Fruit fly (Drosophila melanogaster) whole organism, embryonic: ENCODE results near the gene Set2.

Experiments
- B-H2 ChIP-seq: fragments of 200-800 bp; sonication (Bioruptor generic); optimal IDR thresholded peaks from 2 replicates; lab custom pipeline; 2018; ENCODE audit warnings: missing biosample characterization, mild to moderate bottlenecking, missing genetic modification characterization
- BEAF-32 ChIP-seq: fragments of 200-800 bp; sonication (Bioruptor generic); optimal IDR thresholded peaks from 3 replicates; lab custom pipeline; 2017; ENCODE audit warnings: missing biosample characterization, missing genetic modification characterization, mild to moderate bottlenecking, moderate library complexity, missing genetic modification reagents
- Bteb2 ChIP-seq: fragments of 200-800 bp; sonication (Bioruptor generic); optimal IDR thresholded peaks from 2 replicates; lab custom pipeline; 2016; ENCODE audit warnings: missing biosample characterization, missing genetic modification characterization
- CG10321 ChIP-seq: fragments of 200-800 bp; sonication (Bioruptor generic); IDR thresholded peaks from 2 replicates; pipeline ENCODE4 v1.3.6; 2022; ENCODE audit warnings: missing biosample characterization, missing genetic modification characterization
- CG10543 ChIP-seq: fragments of 200-800 bp; sonication (Bioruptor generic); optimal IDR thresholded peaks from 3 replicates; lab custom pipeline; 2017; ENCODE audit warnings: missing biosample characterization, mild to moderate bottlenecking, missing genetic modification characterization, moderate library complexity
- CG12104 ChIP-seq: fragments of 200-800 bp; sonication (Bioruptor generic); optimal IDR thresholded peaks from 3 replicates; lab custom pipeline; 2016; ENCODE audit warnings: missing biosample characterization, missing genetic modification characterization
- CG12659 ChIP-seq: fragments of 200-800 bp; sonication (Bioruptor generic); optimal IDR thresholded peaks from 3 replicates; lab custom pipeline; 2017; ENCODE audit warnings: mild to moderate bottlenecking, missing biosample characterization, missing genetic modification reagents, missing genetic modification characterization
- CG12769 ChIP-seq: fragments of 200-800 bp; sonication (Bioruptor generic); optimal IDR thresholded peaks from 2 replicates; lab custom pipeline; 2019; ENCODE audit warnings: missing biosample characterization, mild to moderate bottlenecking, missing genetic modification characterization, moderate library complexity
- CG14710 ChIP-seq: fragments of 200-800 bp; sonication (Bioruptor generic); optimal IDR thresholded peaks from 3 replicates; lab custom pipeline; 2019; ENCODE audit warnings: missing biosample characterization, mild to moderate bottlenecking, missing genetic modification characterization, moderate library complexity
- CG15073 ChIP-seq: fragments of 200-800 bp; sonication (Bioruptor generic); optimal IDR thresholded peaks from 2 replicates; lab custom pipeline; 2016; ENCODE audit warnings: missing biosample characterization, missing genetic modification characterization
- CG15514 ChIP-seq: fragments of 200-800 bp; sonication (Bioruptor generic); optimal IDR thresholded peaks from 3 replicates; lab custom pipeline; 2017; ENCODE audit warnings: missing biosample characterization, missing genetic modification characterization, mild to moderate bottlenecking, moderate library complexity, missing genetic modification reagents
- CG1602 ChIP-seq: fragments of 200-800 bp; sonication (Bioruptor generic); optimal IDR thresholded peaks from 3 replicates; lab custom pipeline; 2016; ENCODE audit warnings: missing biosample characterization, missing genetic modification characterization
- CG17328 ChIP-seq: fragments of 200-800 bp; sonication (Bioruptor generic); IDR thresholded peaks from 2 replicates; pipeline ENCODE4 v1.3.6; 2022; ENCODE audit warnings: missing biosample characterization, missing genetic modification characterization
- CG17568 ChIP-seq: fragments of 200-800 bp; sonication (Bioruptor generic); optimal IDR thresholded peaks from 2 replicates; lab custom pipeline; 2018; ENCODE audit warnings: missing biosample characterization, mild to moderate bottlenecking, missing genetic modification characterization, moderate library complexity
- CG17912 ChIP-seq: fragments of 200-800 bp; sonication (Bioruptor generic); optimal IDR thresholded peaks from 2 replicates; lab custom pipeline; 2018; ENCODE audit warnings: missing biosample characterization, mild to moderate bottlenecking, missing genetic modification characterization
- CG30403 ChIP-seq: fragments of 200-800 bp; sonication (Bioruptor generic); optimal IDR thresholded peaks from 3 replicates; lab custom pipeline; 2016; ENCODE audit warnings: missing biosample characterization, missing genetic modification characterization
- CG3065 ChIP-seq: fragments of 200-800 bp; sonication (Bioruptor generic); optimal IDR thresholded peaks from 2 replicates; lab custom pipeline; 2016; ENCODE audit warnings: missing biosample characterization, missing genetic modification characterization
- CG33557 ChIP-seq: fragments of 200-800 bp; sonication (Bioruptor generic); optimal IDR thresholded peaks from 2 replicates; lab custom pipeline; 2019; ENCODE audit warnings: missing biosample characterization, mild to moderate bottlenecking, missing genetic modification characterization, moderate library complexity
- CG42726 ChIP-seq: fragments of 200-800 bp; sonication (Bioruptor generic); IDR thresholded peaks from 2 replicates; pipeline ENCODE4 v1.3.6; 2022; ENCODE audit warnings: missing biosample characterization, missing genetic modification characterization; ENCODE audit not compliant: partially characterized antibody
- CG4730 ChIP-seq: fragments of 200-800 bp; sonication (Bioruptor generic); IDR thresholded peaks from 2 replicates; pipeline ENCODE4 v1.3.6; 2022; ENCODE audit warnings: missing biosample characterization, missing genetic modification characterization
- CG6175 ChIP-seq: fragments of 200-800 bp; sonication (Bioruptor generic); IDR thresholded peaks from 3 replicates; pipeline ENCODE4 v1.3.6; 2022; ENCODE audit warnings: missing biosample characterization, missing genetic modification characterization
- CG7786 ChIP-seq: fragments of 200-800 bp; sonication (Bioruptor generic); optimal IDR thresholded peaks from 2 replicates; lab custom pipeline; 2016; ENCODE audit warnings: missing biosample characterization, missing genetic modification characterization
- CG7987 ChIP-seq: fragments of 200-800 bp; sonication (Bioruptor generic); optimal IDR thresholded peaks from 2 replicates; lab custom pipeline; 2018; ENCODE audit warnings: missing biosample characterization, mild to moderate bottlenecking, missing genetic modification characterization, moderate library complexity
- CG8281 ChIP-seq: fragments of 200-800 bp; sonication (Bioruptor generic); optimal IDR thresholded peaks from 2 replicates; lab custom pipeline; 2018; ENCODE audit warnings: missing biosample characterization, mild to moderate bottlenecking, missing genetic modification characterization, moderate library complexity
- CHES-1-like ChIP-seq: fragments of 200-800 bp; sonication (Bioruptor generic); optimal IDR thresholded peaks from 2 replicates; lab custom pipeline; 2016; ENCODE audit warnings: missing biosample characterization, missing genetic modification characterization
- CoRest ChIP-seq: fragments of 200-800 bp; sonication (Bioruptor generic); optimal IDR thresholded peaks from 3 replicates; lab custom pipeline; 2018; ENCODE audit warnings: missing biosample characterization, mild to moderate bottlenecking, missing genetic modification characterization, moderate library complexity
- Dfd ChIP-seq, 2 experiments: fragments of >200 bp; optimal IDR thresholded peaks; 2 replicates each; lab custom pipeline; 2017; ENCODE audit warnings: missing biosample characterization in 2 of 2, missing genetic modification characterization in 2 of 2
- Eip74EF ChIP-seq, 2 experiments: fragments of 200-800 bp in 1 of 2; fragments of >200 bp in 1 of 2; sonication (Bioruptor generic) in 1 of 2; optimal IDR thresholded peaks; 2 replicates each; lab custom pipeline; 2017 to 2019; ENCODE audit warnings: missing biosample characterization in 2 of 2, missing genetic modification characterization in 2 of 2, mild to moderate bottlenecking in 1 of 2, moderate library complexity in 1 of 2
- Gug ChIP-seq: fragments of 200-800 bp; sonication (Bioruptor generic); IDR thresholded peaks from 4 replicates; pipeline ENCODE4 v1.3.6; 2022; ENCODE audit warnings: missing biosample characterization, missing genetic modification characterization
- H2.0 ChIP-seq: fragments of 200-800 bp; sonication (Bioruptor generic); IDR thresholded peaks from 2 replicates; pipeline ENCODE4 v1.3.6; 2022; ENCODE audit warnings: missing biosample characterization, missing genetic modification characterization
- HLH4C ChIP-seq: fragments of 200-800 bp; sonication (Bioruptor generic); IDR thresholded peaks from 3 replicates; pipeline ENCODE4 v1.3.6; 2022; ENCODE audit warnings: missing biosample characterization, missing genetic modification characterization; ENCODE audit not compliant: partially characterized antibody
- HLH54F ChIP-seq: fragments of 200-800 bp; sonication (Bioruptor generic); optimal IDR thresholded peaks from 3 replicates; lab custom pipeline; 2016; ENCODE audit warnings: missing biosample characterization, missing genetic modification characterization
- Six4 ChIP-seq: fragments of 200-800 bp; sonication (Bioruptor generic); optimal IDR thresholded peaks from 2 replicates; lab custom pipeline; 2016; ENCODE audit warnings: missing biosample characterization, missing genetic modification characterization
- cg ChIP-seq: fragments of 200-800 bp; sonication (Bioruptor generic); optimal IDR thresholded peaks from 3 replicates; lab custom pipeline; 2019; ENCODE audit warnings: missing biosample characterization, mild to moderate bottlenecking, missing genetic modification characterization, moderate library complexity
- chif ChIP-seq, 2 experiments: fragments of 200-800 bp; sonication (Bioruptor generic); optimal IDR thresholded peaks; 3 replicates each; lab custom pipeline; 2016; ENCODE audit warnings: missing biosample characterization in 2 of 2, missing genetic modification characterization in 2 of 2
- dysf ChIP-seq: fragments of 200-800 bp; sonication (Bioruptor generic); IDR thresholded peaks from 3 replicates; pipeline ENCODE4 v1.3.6; 2022; ENCODE audit warnings: missing biosample characterization, missing genetic modification characterization
- esg ChIP-seq: fragments of 200-800 bp; sonication (Bioruptor generic); conservative IDR thresholded peaks from 2 replicates; pipeline ENCODE4 v1.3.6; 2022; ENCODE audit warnings: missing biosample characterization, missing genetic modification characterization
- ewg ChIP-seq: fragments of 200-800 bp; sonication (Bioruptor generic); optimal IDR thresholded peaks from 3 replicates; lab custom pipeline; 2017; ENCODE audit warnings: mild to moderate bottlenecking, missing biosample characterization, missing genetic modification reagents, missing genetic modification characterization
- fd102C ChIP-seq: fragments of 200-800 bp; sonication (Bioruptor generic); optimal IDR thresholded peaks from 2 replicates; lab custom pipeline; 2018; ENCODE audit warnings: missing biosample characterization, mild to moderate bottlenecking, missing genetic modification characterization, moderate library complexity
- hb ChIP-seq: fragments of 200-800 bp; sonication (Bioruptor generic); IDR thresholded peaks from 3 replicates; pipeline ENCODE4 v1.3.6; 2022; ENCODE audit warnings: missing biosample characterization, missing genetic modification characterization; ENCODE audit not compliant: partially characterized antibody
- knrl ChIP-seq: fragments of 200-800 bp; sonication (Bioruptor generic); IDR thresholded peaks from 3 replicates; pipeline ENCODE4 v1.3.6; 2022; ENCODE audit warnings: missing biosample characterization, missing genetic modification characterization; ENCODE audit not compliant: partially characterized antibody
- maf-S ChIP-seq: fragments of 200-800 bp; sonication (Bioruptor generic); optimal IDR thresholded peaks from 2 replicates; lab custom pipeline; 2016; ENCODE audit warnings: missing biosample characterization, missing genetic modification characterization
- otp ChIP-seq: fragments of 200-800 bp; sonication (Bioruptor generic); IDR thresholded peaks from 3 replicates; pipeline ENCODE4, ENCODE4 v1.3.6; 2022; ENCODE audit warnings: missing biosample characterization, missing genetic modification characterization
- pan ChIP-seq, 4 experiments: fragments of >200 bp in 3 of 4; fragments of 200-800 bp in 1 of 4; sonication (Bioruptor generic) in 1 of 4; optimal IDR thresholded peaks in 3 of 4; IDR thresholded peaks in 1 of 4; 2 replicates each; pipeline versions ENCODE4 v1.3.6 to Lab custom; 2017 to 2022; ENCODE audit warnings: missing biosample characterization in 2 of 4, missing genetic modification characterization in 2 of 4, mixed read lengths in 1 of 4
- stc ChIP-seq: fragments of 200-800 bp; sonication (Bioruptor generic); IDR thresholded peaks from 2 replicates; pipeline ENCODE4 v1.3.6; 2022; ENCODE audit warnings: missing biosample characterization, missing genetic modification characterization
- stwl ChIP-seq: fragments of 200-800 bp; sonication (Bioruptor generic); optimal IDR thresholded peaks from 3 replicates; lab custom pipeline; 2018; ENCODE audit warnings: missing biosample characterization, mild to moderate bottlenecking, missing genetic modification characterization, moderate library complexity
- sug ChIP-seq: fragments of 200-800 bp; optimal IDR thresholded peaks from 2 replicates; lab custom pipeline; 2019; ENCODE audit warnings: missing biosample characterization, mild to moderate bottlenecking, missing genetic modification characterization, moderate library complexity
- ttk ChIP-seq: fragments of 200-800 bp; sonication (Bioruptor generic); IDR thresholded peaks from 2 replicates; pipeline ENCODE4 v2.1.2; 2022; ENCODE audit warnings: missing biosample characterization, missing genetic modification characterization

Gene Set2

DNA sequence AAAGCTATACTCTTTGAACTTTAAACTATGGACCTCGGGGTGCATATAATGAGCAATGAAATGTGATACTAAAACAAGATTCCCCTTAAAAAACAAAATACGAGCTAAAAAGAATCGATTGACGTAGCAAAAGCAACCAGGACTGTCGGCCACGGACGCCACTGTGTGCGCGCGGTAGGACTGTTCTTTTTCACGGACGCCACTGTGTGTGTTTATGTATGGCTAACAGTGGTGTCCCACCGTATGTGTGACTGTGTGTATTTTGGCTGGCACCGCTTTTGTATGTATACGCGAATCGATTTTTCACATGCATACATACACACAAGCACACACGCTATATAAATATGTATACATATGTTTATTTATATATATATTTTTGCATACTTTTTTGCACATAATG lies 29.3 kb upstream of the Set2 start (continued):
- TF ChIP-seq CG15514 (GFP tag; lab: Kevin White, UChicago) (peak; percentile 22), H2.0 (peak; percentile 40; the same call in 1 of the 2 replicates), B-H2 (GFP tag; lab: Kevin White, UChicago) (peak; percentile 40), CG7786 (GFP tag; lab: Kevin White, UChicago) (peak; percentile 48), otp (peak; percentile 64; the same call in 1 of the 3 replicates), CG7987 (GFP tag; lab: Kevin White, UChicago) (peak; percentile 63), Bteb2 (GFP tag; lab: Kevin White, UChicago) (peak; percentile 29), CG17328 (peak; percentile 52; the same call in 1 of the 2 replicates), Dfd (GFP tag; optimal IDR thresholded peaks at IDR 0.05; lab: Kevin White, UChicago) (no peak), CG33557 (GFP tag; lab: Kevin White, UChicago) (peak; percentile 22), esg (GFP tag; lab: Robert Waterston, UW) (no peak), ewg (GFP tag; lab: Kevin White, UChicago) (peak; percentile 12), dysf (GFP tag; lab: Robert Waterston, UW) (no peak; the same call in 2 of the 3 replicates), CG12769 (peak; percentile 70), HLH4C (GFP tag; lab: Robert Waterston, UW) (no peak), CG8281 (tag; lab: Kevin White, UChicago) (no peak), CG15073 (GFP tag; lab: Kevin White, UChicago) (peak; percentile 100), CG10543 (GFP tag; lab: Kevin White, UChicago) (peak; percentile 44), ttk (GFP tag; lab: Robert Waterston, UW) (0 out of 2 replicates have a peak, but pooled peaks have one; percentile 16), CG30403 (peak; percentile 55), CG14710 (tag; lab: Kevin White, UChicago) (peak; percentile 13), CG12659 (GFP tag; lab: Kevin White, UChicago) (peak; percentile 42), CG6175 (GFP tag; lab: Robert Waterston, UW) (peak; percentile 19; the same call in 1 of the 3 replicates), CG17912 (GFP tag; lab: Kevin White, UChicago) (peak; percentile 79), CG4730 (GFP tag; lab: Robert Waterston, UW) (peak; percentile 40; the same call in 1 of the 2 replicates), CG12104 (no peak), stc (0 out of 2 replicates have a peak, but pooled peaks have one; percentile 11), maf-S (peak; percentile 45), hb (GFP tag; lab: Robert Waterston, UW) (no peak), cg (GFP tag; lab: Kevin White, UChicago) (peak; percentile 83), CHES-1-like (GFP tag; lab: Kevin White, UChicago) (peak; percentile 56), stwl (tag; lab: Kevin White, UChicago) (peak; percentile 13), Eip74EF (GFP tag; optimal IDR thresholded peaks at IDR 0.05; lab: Kevin White, UChicago) (no peak), CG3065 (GFP tag; lab: Kevin White, UChicago) (peak; percentile 31), CoRest (tag; lab: Kevin White, UChicago) (peak; percentile 4), sug (tag; lab: Kevin White, UChicago) (peak; percentile 51), Gug (GFP tag; lab: Robert Waterston, UW) (peak; percentile 76; the same call in 3 of the 4 replicates), CG1602 (GFP tag; lab: Kevin White, UChicago) (peak; percentile 22), fd102C (no peak), CG10321 (0 out of 2 replicates have a peak, but pooled peaks have one; percentile 23), CG17568 (GFP tag; lab: Kevin White, UChicago) (peak; percentile 24), HLH54F (GFP tag; lab: Kevin White, UChicago) (peak; percentile 63), knrl (GFP tag; lab: Robert Waterston, UW) (peak; percentile 9; the same call in 1 of the 3 replicates), Six4 (peak; percentile 51), pan (optimal IDR thresholded peaks at IDR 0.05; lab: Kevin White, UChicago) (no peak), pan (GFP tag; optimal IDR thresholded peaks at IDR 0.05 in 1 of 2, IDR thresholded peaks at IDR 0.05 in 1 of 2) (peak in 1 of 2 experiments; percentile 63), chif (GFP tag; optimal IDR thresholded peaks at IDR 0.05; lab: Kevin White, UChicago) (peak; percentile 19 to 23), BEAF-32 (GFP tag; lab: Kevin White, UChicago) (no peak), CG42726 (peak; percentile 53; the same call in 1 of the 2 replicates)
